Worm (Caenorhabditis elegans) whole organism, L4 larva: ENCODE data around the gene F14D7.3.
"Not testable (repeated sequence)": the region's sequence is repeated elsewhere in the genome, so short reads cannot be mapped to it uniquely, and the experiment has no call there.

Experiments used
- R02D3.7 ChIP-seq: fragments of 150-350 bp; sonication (generic microtip); optimal IDR thresholded peaks from 3 replicates; lab custom pipeline; 2014; ENCODE audit warnings: missing biosample characterization, missing genetic modification characterization
- Y105C5A.15 ChIP-seq: fragments of 200-800 bp; sonication (Bioruptor generic); IDR thresholded peaks from 2 replicates; pipeline ENCODE4 v1.3.6; 2022; ENCODE audit warnings: missing genetic modification characterization, missing compliant biosample characterization
- Y75B8A.6 ChIP-seq: fragments of 200-800 bp; sonication (Bioruptor generic); IDR thresholded peaks from 2 replicates; pipeline ENCODE4 v1.3.6; 2022; ENCODE audit warnings: missing genetic modification reagents, missing genetic modification characterization, missing compliant biosample characterization
- ZK546.5 ChIP-seq, 2 experiments: sonication (generic microtip); optimal IDR thresholded peaks; 2 replicates each; lab custom pipeline; 2017; ENCODE audit warnings: missing biosample characterization in 2 of 2, missing genetic modification characterization in 2 of 2
- aha-1 ChIP-seq: fragments of 150-350 bp; peaks from one replicate; lab custom pipeline; 2014; ENCODE audit warnings: missing biosample characterization, missing genetic modification characterization
- ceh-44 ChIP-seq: fragments of 200-800 bp; sonication (Bioruptor generic); IDR thresholded peaks from 2 replicates; pipeline ENCODE4 v1.3.6; 2022; ENCODE audit warnings: missing genetic modification reagents, missing genetic modification characterization, missing compliant biosample characterization
- cey-2 ChIP-seq: sonication (generic microtip); optimal IDR thresholded peaks from 3 replicates; lab custom pipeline; 2017; ENCODE audit warnings: missing genetic modification characterization, mild to moderate bottlenecking, missing compliant biosample characterization, antibody characterized with exemption, borderline replicate concordance; ENCODE audit not compliant: insufficient read depth
- daf-16 ChIP-seq, 3 experiments: sonication (generic microtip); optimal IDR thresholded peaks; 2 replicates each; lab custom pipeline; 2016 to 2017; ENCODE audit warnings: missing genetic modification characterization in 3 of 3, missing genetic modification reagents in 3 of 3, mild to moderate bottlenecking in 2 of 3, missing compliant biosample characterization in 2 of 3, missing biosample characterization in 1 of 3, moderate library complexity in 1 of 3
- daf-19 ChIP-seq: fragments of 200-800 bp; sonication (Bioruptor generic); conservative IDR thresholded peaks from 2 replicates; pipeline ENCODE4 v1.3.6; 2022; ENCODE audit warnings: missing genetic modification characterization, missing compliant biosample characterization
- dpl-1 ChIP-seq: fragments of 150-350 bp; optimal IDR thresholded peaks from 2 replicates; lab custom pipeline; 2014; ENCODE audit warnings: missing biosample characterization, missing genetic modification reagents, missing genetic modification characterization
- duxl-1 ChIP-seq: sonication (generic microtip); optimal IDR thresholded peaks from 2 replicates; lab custom pipeline; 2016; ENCODE audit warnings: mild to moderate bottlenecking, missing genetic modification characterization, moderate library complexity, missing compliant biosample characterization; ENCODE audit not compliant: poor library complexity
- hlh-11 ChIP-seq: fragments of 200-800 bp; sonication (Bioruptor generic); optimal IDR thresholded peaks from 2 replicates; lab custom pipeline; 2018; ENCODE audit warnings: mild to moderate bottlenecking, missing genetic modification characterization, missing compliant biosample characterization
- jun-1 ChIP-seq: fragments of 150-350 bp; optimal IDR thresholded peaks from 2 replicates; lab custom pipeline; 2014; ENCODE audit warnings: missing biosample characterization, missing genetic modification reagents, missing genetic modification characterization
- lim-7 ChIP-seq: fragments of 200-800 bp; sonication (Bioruptor generic); IDR thresholded peaks from 2 replicates; pipeline ENCODE4 v1.3.6; 2022; ENCODE audit warnings: missing genetic modification characterization, missing compliant biosample characterization
- lin-29 ChIP-seq: fragments of 200-800 bp; sonication (Bioruptor generic); IDR thresholded peaks from 2 replicates; pipeline ENCODE4 v1.3.6; 2022; ENCODE audit warnings: missing genetic modification reagents, missing genetic modification characterization, missing compliant biosample characterization
- lin-38 ChIP-seq: fragments of 200-800 bp; sonication (Bioruptor generic); IDR thresholded peaks from 2 replicates; pipeline ENCODE4 v1.3.6; 2022; ENCODE audit warnings: missing genetic modification reagents, missing genetic modification characterization, missing compliant biosample characterization
- mdt-29 ChIP-seq: fragments of 200-800 bp; sonication (Bioruptor generic); IDR thresholded peaks from 2 replicates; pipeline ENCODE4 v1.3.6; 2022; ENCODE audit warnings: missing genetic modification reagents, missing genetic modification characterization, missing compliant biosample characterization
- nhr-10 ChIP-seq: fragments of 150-350 bp; optimal IDR thresholded peaks from 2 replicates; lab custom pipeline; 2014; ENCODE audit warnings: missing biosample characterization, missing genetic modification characterization
- nhr-102 ChIP-seq: sonication (generic microtip); optimal IDR thresholded peaks from 2 replicates; lab custom pipeline; 2016; ENCODE audit warnings: mild to moderate bottlenecking, missing genetic modification characterization, moderate library complexity, missing compliant biosample characterization
- nhr-28 ChIP-seq: fragments of 150-350 bp; optimal IDR thresholded peaks from 2 replicates; lab custom pipeline; 2014; ENCODE audit warnings: missing biosample characterization, missing genetic modification characterization
- nhr-48 ChIP-seq: sonication (generic microtip); optimal IDR thresholded peaks from 2 replicates; lab custom pipeline; 2016; ENCODE audit warnings: mild to moderate bottlenecking, missing genetic modification characterization, missing compliant biosample characterization
- pqm-1 ChIP-seq: sonication (generic microtip); optimal IDR thresholded peaks from 2 replicates; lab custom pipeline; 2017; ENCODE audit warnings: missing biosample characterization, missing genetic modification characterization
- rbr-2 ChIP-seq: sonication (generic microtip); optimal IDR thresholded peaks from 2 replicates; lab custom pipeline; 2016; ENCODE audit warnings: missing genotype, missing genetic modification characterization, missing compliant biosample characterization
- skn-1 ChIP-seq: fragments of 150-350 bp; optimal IDR thresholded peaks from 2 replicates; lab custom pipeline; 2014; ENCODE audit warnings: missing biosample characterization, missing genetic modification characterization
- spr-3 ChIP-seq: fragments of 200-800 bp; sonication (Bioruptor generic); optimal IDR thresholded peaks from 2 replicates; lab custom pipeline; 2018; ENCODE audit warnings: mild to moderate bottlenecking, missing genetic modification characterization, missing compliant biosample characterization
- unc-62 ChIP-seq, 3 experiments: fragments of 150-350 bp in 1 of 3; sonication (generic microtip); optimal IDR thresholded peaks in 2 of 3; peaks in 1 of 3; 1 replicate in 1 of 3; 2 replicates in 2 of 3; lab custom pipeline; 2014 to 2017; ENCODE audit warnings: missing biosample characterization in 3 of 3, missing genetic modification characterization in 3 of 3, missing genetic modification reagents in 3 of 3, missing genotype in 1 of 3
- zfp-2 ChIP-seq: sonication (generic microtip); optimal IDR thresholded peaks from 2 replicates; lab custom pipeline; 2016; ENCODE audit warnings: mild to moderate bottlenecking, missing genetic modification characterization, missing compliant biosample characterization
- zfp-3 ChIP-seq: fragments of 200-800 bp; sonication (Bioruptor generic); conservative IDR thresholded peaks from 2 replicates; pipeline ENCODE4 v1.3.6; 2022; ENCODE audit warnings: missing genetic modification reagents, missing genetic modification characterization, missing compliant biosample characterization
- ztf-11 ChIP-seq: fragments of 150-350 bp; optimal IDR thresholded peaks from 2 replicates; lab custom pipeline; 2014; ENCODE audit warnings: missing biosample characterization, missing genetic modification characterization
- ztf-7 ChIP-seq: fragments of 150-350 bp; optimal IDR thresholded peaks from 2 replicates; lab custom pipeline; 2014; ENCODE audit warnings: missing biosample characterization, missing genetic modification characterization

F14D7.3 gene

DNA sequence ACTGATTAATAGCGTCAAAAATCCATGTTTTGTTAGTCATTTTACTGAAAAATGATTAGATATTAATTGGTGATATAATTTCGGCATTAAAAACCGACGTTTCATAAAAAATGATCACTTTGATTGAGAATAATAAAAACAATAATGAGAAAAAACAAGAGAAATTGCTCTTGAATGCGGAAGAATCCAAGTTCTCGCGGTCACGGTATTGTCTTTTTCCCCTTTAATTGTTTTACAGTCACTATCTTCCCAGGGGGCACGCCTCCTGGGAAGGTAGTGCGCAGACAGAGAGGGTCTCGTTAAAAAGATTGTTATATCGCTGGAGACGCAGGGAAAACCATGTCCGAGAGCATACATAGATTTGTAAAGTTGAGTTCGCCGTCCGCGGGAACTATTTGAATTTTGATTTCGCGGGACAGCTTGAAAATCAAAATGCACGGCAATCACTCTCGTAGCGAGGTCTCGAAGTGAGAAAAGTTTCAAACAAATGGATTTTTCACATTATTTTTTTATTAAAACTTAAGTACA is 2.9 kb upstream of the F14D7.3 start, which contains the start of gene F14D7.2:
F14D7.2 (minus strand) TSS at position 51 of the 528 bp plus-strand sequence.
- no peak for TF ChIP-seq Y105C5A.15 (GFP tag; lab: Robert Waterston, UW)
- peak; percentile 4 for TF ChIP-seq aha-1 (tag; lab: Kevin White, UChicago)
- no peak for TF ChIP-seq nhr-10 (tag; lab: Kevin White, UChicago)
- no peak for TF ChIP-seq nhr-28 (tag; lab: Kevin White, UChicago)
- no peak for TF ChIP-seq ztf-7 (tag; lab: Kevin White, UChicago)
- TF ChIP-seq lim-7 = no peak
- TF ChIP-seq, all 104 proteins: peak for 1

DNA sequence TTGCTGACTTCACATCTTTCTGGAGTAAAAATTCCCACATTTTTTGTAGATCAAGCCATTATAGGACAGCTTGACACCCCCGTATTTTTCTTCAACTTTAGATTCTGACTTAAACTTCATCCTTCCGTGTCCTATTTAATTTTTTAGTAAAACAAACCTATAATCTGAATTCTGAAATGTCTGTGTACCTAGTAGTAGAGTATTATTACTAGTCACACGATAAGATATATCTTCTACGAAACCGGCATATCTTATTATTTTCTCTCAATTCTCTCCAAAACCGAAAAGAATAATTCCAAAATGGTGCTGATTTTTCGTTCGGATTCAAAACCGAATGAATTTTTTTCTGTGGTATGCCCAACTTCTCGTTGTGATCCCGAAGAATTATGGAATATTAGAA is 2.2 kb upstream of the F14D7.3 start, which contains the start of gene F14D7.9:
F14D7.9 (plus strand) TSS at position 301 of the 400 bp plus-strand sequence.
- TF ChIP-seq cey-2 (tag; lab: Kevin White, UChicago) (no peak), rbr-2 (tag; lab: Kevin White, UChicago) (no peak), zfp-2 (tag; lab: Kevin White, UChicago) (no peak), zfp-3 (no peak), unc-62 (GFP tag; optimal IDR thresholded peaks at IDR 0.05 in 1 of 2; lab: Kevin White, UChicago) (no peak), unc-62 (tag; optimal IDR thresholded peaks at IDR 0.05; lab: Kevin White, UChicago) (no peak)

DNA sequence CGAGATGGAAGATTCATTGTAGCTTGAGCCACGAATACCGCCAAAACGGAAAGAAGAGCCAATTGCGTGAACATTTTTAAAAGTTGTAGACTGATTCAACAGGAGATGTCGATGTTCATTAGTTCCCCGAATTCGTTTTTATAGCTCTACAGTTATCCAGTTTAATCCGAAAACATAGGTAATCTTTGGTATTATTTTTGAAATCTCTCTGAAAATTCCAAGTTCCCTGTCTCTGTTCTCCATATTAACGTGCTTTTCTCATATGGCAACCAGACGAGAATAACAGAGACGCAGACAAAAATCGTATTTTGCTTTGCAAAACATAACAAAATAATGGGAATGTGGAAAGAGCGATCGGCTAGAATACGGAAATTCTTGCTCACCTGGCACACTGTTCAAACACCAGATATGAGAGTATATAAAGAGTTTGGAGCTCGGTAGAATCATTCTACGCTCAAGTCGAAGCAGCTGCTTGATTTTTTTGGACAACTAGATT is 3.0 kb downstream of the F14D7.3 start, which contains the start of the genes spig-3 and F14D7.12:
spig-3 (minus strand) TSS at position 101 of the 496 bp plus-strand sequence.
F14D7.12 (plus strand) TSS at position 446 of the 496 bp plus-strand sequence.
- TF ChIP-seq R02D3.7 (tag; lab: Kevin White, UChicago) = no peak
- TF ChIP-seq ceh-44 (GFP tag; lab: Robert Waterston, UW) = no peak
- TF ChIP-seq mdt-29 (GFP tag; lab: Robert Waterston, UW) = no peak
- no peak for TF ChIP-seq dpl-1 (GFP tag; lab: Kevin White, UChicago)
- no peak for TF ChIP-seq ZK546.5 (tag; optimal IDR thresholded peaks at IDR 0.05; lab: Kevin White, UChicago)
- TF ChIP-seq lin-38 (GFP tag; lab: Robert Waterston, UW) = no peak
- no peak for TF ChIP-seq daf-16 (GFP tag; optimal IDR thresholded peaks at IDR 0.05; lab: Kevin White, UChicago)
- TF ChIP-seq daf-16 (tag; optimal IDR thresholded peaks at IDR 0.05; lab: Kevin White, UChicago) = no peak
- no peak for TF ChIP-seq skn-1 (tag; lab: Kevin White, UChicago)
- no peak for TF ChIP-seq daf-19 (GFP tag; lab: Robert Waterston, UW)
- no peak for TF ChIP-seq lin-29 (GFP tag; lab: Robert Waterston, UW)
- no peak for TF ChIP-seq Y75B8A.6
- no peak for TF ChIP-seq nhr-48 (tag; lab: Kevin White, UChicago)
- TF ChIP-seq, all 104 proteins: peak for 0

- no peak for TF ChIP-seq nhr-102 (tag; lab: Kevin White, UChicago)
- peak; percentile 41 for TF ChIP-seq pqm-1 (tag; lab: Kevin White, UChicago)
- no peak for TF ChIP-seq zfp-3
- no peak for TF ChIP-seq ztf-11
- TF ChIP-seq zfp-2 (tag; lab: Kevin White, UChicago) = no peak
- TF ChIP-seq, all 104 proteins: peak for 1
These were observed 4.5 kb downstream of the F14D7.3 start, which contains the start of gene F14D7.6 for ce11 chrV:14301076-14301475. F14D7.6 (plus strand) TSS chrV:14301413.

DNA sequence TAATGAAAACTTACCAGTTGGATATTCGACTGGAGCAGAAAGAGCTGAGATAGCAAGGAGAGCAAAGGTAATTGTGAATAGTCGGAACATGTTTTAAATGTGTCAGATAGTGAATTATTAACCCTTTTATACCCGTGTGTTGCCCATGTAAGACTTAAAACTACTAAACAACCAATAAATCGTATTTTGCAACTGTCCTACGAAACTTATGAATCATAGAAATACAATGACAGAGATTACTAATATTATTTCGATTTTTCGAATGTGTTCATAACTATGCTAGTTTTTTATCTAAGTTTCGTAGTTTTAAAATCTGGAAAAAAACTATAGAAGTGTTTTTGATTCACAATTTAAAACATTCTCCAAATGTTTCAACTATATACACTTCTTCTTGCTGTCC is 10.2 kb downstream of the F14D7.3 start, which contains the start of gene spig-4:
spig-4 (minus strand) TSS at position 101 of the 400 bp plus-strand sequence.
- not testable (repeated sequence) for TF ChIP-seq spr-3; nhr-48 (tag; lab: Kevin White, UChicago); hlh-11 (tag; lab: Kevin White, UChicago)

DNA sequence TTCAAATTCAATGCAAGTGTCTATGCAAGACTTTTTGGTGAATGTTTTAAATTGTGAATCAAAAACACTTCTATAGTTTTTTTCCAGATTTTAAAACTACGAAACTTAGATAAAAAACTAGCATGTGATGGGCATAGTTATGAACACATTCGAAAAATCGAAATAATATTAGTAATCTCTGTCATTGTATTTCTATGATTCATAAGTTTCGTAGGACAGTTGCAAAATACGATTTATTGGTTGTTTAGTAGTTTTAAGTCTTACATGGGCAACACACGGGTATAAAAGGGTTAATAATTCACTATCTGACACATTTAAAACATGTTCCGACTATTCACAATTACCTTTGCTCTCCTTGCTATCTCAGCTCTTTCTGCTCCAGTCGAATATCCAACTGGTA is 11.6 kb downstream of the F14D7.3 start, which contains the start of gene spig-5:
spig-5 (plus strand) TSS at position 301 of the 400 bp plus-strand sequence.
- TF ChIP-seq duxl-1; lin-29 (GFP tag; lab: Robert Waterston, UW); jun-1 (tag; lab: Kevin White, UChicago): not testable (repeated sequence)
- TF ChIP-seq, all 104 proteins: peak for 0; not testable (repeated sequence) for 104
